Worm (Caenorhabditis elegans): ENCODE measurements around the gene cdr-2.

The cdr-2 gene

ce11 chrV:12413651-12414114, 1.8 kb downstream of the cdr-2 start, which contains the start of gene cdr-6:
TSS of gene cdr-6 (minus strand) at chrV:12413701.
- no peak for TF ChIP-seq ets-7 (tag; optimal IDR thresholded peaks at IDR 0.05)
- TF ChIP-seq ceh-13 (GFP tag; optimal IDR thresholded peaks at IDR 0.05) = no peak
- TF ChIP-seq tra-4 (tag; optimal IDR thresholded peaks at IDR 0.05) = no peak
- no peak for TF ChIP-seq scrt-1 (GFP tag; IDR thresholded peaks at IDR 0.05)
- TF ChIP-seq hnd-1 (tag; optimal IDR thresholded peaks at IDR 0.05) = no peak
- TF ChIP-seq B0310.2 (tag; optimal IDR thresholded peaks at IDR 0.05) = no peak

DNA sequence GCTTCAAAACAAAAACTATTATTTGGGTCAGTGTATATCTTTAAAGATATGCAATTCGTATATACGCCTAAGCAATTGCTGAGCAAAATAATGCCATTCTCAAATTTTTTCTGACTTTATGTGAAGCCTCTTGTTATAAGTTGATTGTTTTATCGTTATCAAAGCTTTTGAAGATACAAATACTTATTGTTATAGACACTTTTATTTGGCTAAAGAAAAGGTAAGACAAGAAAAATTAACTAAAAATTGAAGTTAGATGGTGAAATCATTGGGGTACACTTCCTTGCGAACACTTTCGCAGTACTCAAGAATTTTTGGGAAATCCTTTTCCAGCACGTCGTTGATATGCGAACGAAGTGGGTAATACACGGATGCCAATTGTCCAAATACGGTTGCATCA, 3.2 kb downstream of the cdr-2 start:
- TF ChIP-seq tra-4 (tag; optimal IDR thresholded peaks at IDR 0.05) = no peak
- TF ChIP-seq pes-1 (GFP tag; IDR thresholded peaks at IDR 0.05) = no peak
- TF ChIP-seq aly-1 (tag; optimal IDR thresholded peaks at IDR 0.05) = no peak
- no peak for TF ChIP-seq flt-1 (GFP tag; IDR thresholded peaks at IDR 0.05)
- no peak for TF ChIP-seq hmbx-1 (tag; optimal IDR thresholded peaks at IDR 0.05)
- TF ChIP-seq B0310.2 (tag; optimal IDR thresholded peaks at IDR 0.05) = no peak
- TF ChIP-seq sea-1 (GFP tag; conservative IDR thresholded peaks at IDR 0.05) = no peak
- no peak for TF ChIP-seq ceh-13 (GFP tag; optimal IDR thresholded peaks at IDR 0.05)
- no peak for TF ChIP-seq tbx-37 (GFP tag; conservative IDR thresholded peaks at IDR 0.05)

DNA sequence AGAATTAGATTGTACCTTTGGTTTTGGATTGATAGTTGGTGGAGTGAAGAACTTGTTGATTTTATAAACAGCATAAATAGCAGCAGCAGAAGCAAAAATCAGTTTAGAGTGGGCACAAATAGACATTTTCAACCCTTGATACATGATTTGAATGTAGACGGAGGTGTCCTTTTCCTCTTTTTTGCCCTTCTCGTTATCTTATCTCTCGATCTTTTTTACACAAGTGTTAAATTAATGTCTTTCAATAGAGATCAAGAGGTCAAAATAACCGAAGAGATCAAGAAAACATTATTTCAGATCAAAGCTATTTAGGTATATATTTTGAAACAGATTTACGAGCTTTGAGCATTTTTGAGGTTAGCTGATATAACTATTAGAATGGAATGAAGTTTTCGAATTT, 3.6 kb downstream of the cdr-2 start, which contains the start of gene cdr-7:
cdr-7 (minus strand) TSS at position 205 of the 400 bp plus-strand sequence.
- no peak for TF ChIP-seq sea-1 (GFP tag; conservative IDR thresholded peaks at IDR 0.05)
- no peak for TF ChIP-seq hnd-1 (tag; optimal IDR thresholded peaks at IDR 0.05)
- TF ChIP-seq ceh-13 (GFP tag; optimal IDR thresholded peaks at IDR 0.05) = no peak
- no peak for TF ChIP-seq aly-1 (tag; optimal IDR thresholded peaks at IDR 0.05)
- no peak for TF ChIP-seq B0310.2 (tag; optimal IDR thresholded peaks at IDR 0.05)
- TF ChIP-seq tra-4 (tag; optimal IDR thresholded peaks at IDR 0.05) = no peak
- no peak for TF ChIP-seq F13C5.2 (tag; optimal IDR thresholded peaks at IDR 0.05)
- TF ChIP-seq tbx-11 (GFP tag; IDR thresholded peaks at IDR 0.05) = no peak
- no peak for TF ChIP-seq hmg-4 (GFP tag; optimal IDR thresholded peaks at IDR 0.05)

DNA sequence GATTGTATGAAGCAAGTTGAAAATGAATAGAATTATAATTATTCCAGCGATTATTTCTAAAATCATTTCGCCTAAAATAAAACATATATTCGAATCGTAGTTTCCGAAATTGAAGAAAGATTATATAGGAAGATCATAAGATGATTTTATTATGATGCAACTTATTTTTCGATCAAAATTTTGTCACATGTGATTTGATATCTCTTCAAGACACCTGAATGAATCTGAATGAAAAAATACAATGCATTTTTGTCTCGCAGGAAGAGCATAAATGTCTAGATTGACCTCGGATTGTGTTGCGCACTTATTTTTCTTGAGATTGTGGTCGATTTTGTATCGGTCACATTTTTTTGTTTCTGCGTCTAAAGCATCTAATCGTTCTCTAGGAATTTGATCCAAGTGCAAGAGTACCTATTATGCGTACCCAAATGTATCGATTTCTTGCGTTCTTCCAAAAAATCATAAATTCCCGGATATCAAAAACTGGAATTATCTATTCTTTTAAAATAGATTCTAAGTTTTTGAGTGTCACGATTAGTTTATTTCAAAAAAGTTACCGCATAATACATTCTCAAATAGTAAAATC, 5.0 kb downstream of the cdr-2 start, which contains the start of gene hrg-2:
hrg-2 (minus strand) TSS at position 98 of the 586 bp plus-strand sequence.
- TF ChIP-seq ceh-36 (tag; optimal IDR thresholded peaks at IDR 0.05) = no peak
- no peak for TF ChIP-seq hmbx-1 (tag; optimal IDR thresholded peaks at IDR 0.05)
- TF ChIP-seq hnd-1 (tag; optimal IDR thresholded peaks at IDR 0.05) = no peak
- TF ChIP-seq B0310.2 (tag; optimal IDR thresholded peaks at IDR 0.05) = no peak
- no peak for TF ChIP-seq tbx-11 (GFP tag; IDR thresholded peaks at IDR 0.05)
- no peak for TF ChIP-seq ceh-13 (GFP tag; optimal IDR thresholded peaks at IDR 0.05)
- no peak for TF ChIP-seq sea-1 (GFP tag; conservative IDR thresholded peaks at IDR 0.05)
- no peak for TF ChIP-seq tra-4 (tag; optimal IDR thresholded peaks at IDR 0.05)
- no peak for TF ChIP-seq ama-1 (optimal IDR thresholded peaks at IDR 0.05)
- TF ChIP-seq F13C5.2 (tag; optimal IDR thresholded peaks at IDR 0.05) = no peak
- TF ChIP-seq flt-1 (GFP tag; IDR thresholded peaks at IDR 0.05) = no peak
- TF ChIP-seq pes-1 (GFP tag; IDR thresholded peaks at IDR 0.05) = no peak
- no peak for TF ChIP-seq aly-1 (tag; optimal IDR thresholded peaks at IDR 0.05)
- no peak for TF ChIP-seq hmg-4 (GFP tag; optimal IDR thresholded peaks at IDR 0.05)
- no peak for TF ChIP-seq ets-7 (tag; optimal IDR thresholded peaks at IDR 0.05)
- no peak for TF ChIP-seq scrt-1 (GFP tag; IDR thresholded peaks at IDR 0.05)
- no peak for TF ChIP-seq tbx-37 (GFP tag; conservative IDR thresholded peaks at IDR 0.05)

ce11 chrV:12408996-12409395, 6.5 kb downstream of the cdr-2 start:
- TF ChIP-seq ama-1 (optimal IDR thresholded peaks at IDR 0.05) = no peak

- TF ChIP-seq pes-1 (GFP tag; IDR thresholded peaks at IDR 0.05) (no peak), ets-7 (tag; optimal IDR thresholded peaks at IDR 0.05) (no peak), ama-1 (optimal IDR thresholded peaks at IDR 0.05) (no peak), scrt-1 (GFP tag; IDR thresholded peaks at IDR 0.05) (no peak), tbx-11 (GFP tag; IDR thresholded peaks at IDR 0.05) (no peak), B0310.2 (tag; optimal IDR thresholded peaks at IDR 0.05) (no peak), hnd-1 (tag; optimal IDR thresholded peaks at IDR 0.05) (no peak)
Observed at ce11 chrV:12408525-12408924, 7.0 kb downstream of the cdr-2 start, which contains the start of gene cdr-4. TSS of gene cdr-4 (minus strand) at chrV:12408625.

ce11 chrV:12406514-12406913, 9.0 kb downstream of the cdr-2 start:
- TF ChIP-seq ets-7 (tag; optimal IDR thresholded peaks at IDR 0.05) = no peak

DNA sequence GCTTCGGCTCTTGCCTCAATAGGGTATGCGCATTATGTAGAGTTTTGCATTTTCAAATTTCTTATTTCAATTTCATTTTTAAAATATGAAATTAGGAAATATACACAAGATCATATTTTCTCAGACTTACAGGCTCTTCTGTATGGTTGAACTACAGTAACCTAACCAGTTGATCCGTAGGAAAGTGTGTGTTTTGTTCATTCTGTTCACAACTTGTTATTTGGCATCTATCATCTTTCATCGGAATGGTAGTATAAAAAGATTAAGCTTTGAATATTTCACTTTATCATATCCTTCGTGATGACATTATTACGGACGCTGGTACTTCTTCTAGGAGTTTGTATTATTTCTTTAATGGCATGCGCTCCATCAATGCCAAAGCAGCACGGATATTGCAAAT, 9.6 kb downstream of the cdr-2 start, which contains the start of gene K01D12.10:
K01D12.10 (plus strand) TSS at position 301 of the 400 bp plus-strand sequence.
- TF ChIP-seq sea-1 (GFP tag; conservative IDR thresholded peaks at IDR 0.05) = no peak
- no peak for TF ChIP-seq hnd-1 (tag; optimal IDR thresholded peaks at IDR 0.05)
- TF ChIP-seq pes-1 (GFP tag; IDR thresholded peaks at IDR 0.05) = no peak
- TF ChIP-seq hmbx-1 (tag; optimal IDR thresholded peaks at IDR 0.05) = no peak
- TF ChIP-seq F13C5.2 (tag; optimal IDR thresholded peaks at IDR 0.05) = no peak
- no peak for TF ChIP-seq hmg-4 (GFP tag; optimal IDR thresholded peaks at IDR 0.05)
- no peak for TF ChIP-seq ceh-13 (GFP tag; optimal IDR thresholded peaks at IDR 0.05)
- no peak for TF ChIP-seq ets-7 (tag; optimal IDR thresholded peaks at IDR 0.05)
- no peak for TF ChIP-seq scrt-1 (GFP tag; IDR thresholded peaks at IDR 0.05)
- no peak for TF ChIP-seq B0310.2 (tag; optimal IDR thresholded peaks at IDR 0.05)
- TF ChIP-seq ama-1 (optimal IDR thresholded peaks at IDR 0.05) = no peak
- no peak for TF ChIP-seq tbx-11 (GFP tag; IDR thresholded peaks at IDR 0.05)
- TF ChIP-seq ceh-36 (tag; optimal IDR thresholded peaks at IDR 0.05) = no peak
- no peak for TF ChIP-seq aly-1 (tag; optimal IDR thresholded peaks at IDR 0.05)
- TF ChIP-seq tbx-37 (GFP tag; conservative IDR thresholded peaks at IDR 0.05) = no peak
- no peak for TF ChIP-seq tra-4 (tag; optimal IDR thresholded peaks at IDR 0.05)
- no peak for TF ChIP-seq flt-1 (GFP tag; IDR thresholded peaks at IDR 0.05)

Data from whole organism, early embryonic.